Fruit fly (Drosophila melanogaster) whole organism, embryonic: Measurements from ENCODE around the gene CG16904.

Experiments used
- CG10274 ChIP-seq: fragments of 200-800 bp; sonication (Bioruptor generic); optimal IDR thresholded peaks from 3 replicates; lab custom pipeline; 2017; ENCODE audit warnings: missing biosample characterization, mild to moderate bottlenecking, missing genetic modification characterization
- CG10366 ChIP-seq: fragments of 200-800 bp; sonication (Bioruptor generic); IDR thresholded peaks from 2 replicates; pipeline ENCODE4 v1.3.6; 2022; ENCODE audit warnings: missing biosample characterization, missing genetic modification characterization
- CG10959 ChIP-seq: fragments of 200-800 bp; sonication (Bioruptor generic); IDR thresholded peaks from 2 replicates; pipeline ENCODE4 v1.3.6; 2022; ENCODE audit warnings: missing biosample characterization, missing genetic modification characterization
- CG12744 ChIP-seq: fragments of 200-800 bp; sonication (Bioruptor generic); optimal IDR thresholded peaks from 2 replicates; lab custom pipeline; 2016; ENCODE audit warnings: missing biosample characterization, missing genetic modification characterization
- CG17912 ChIP-seq: fragments of 200-800 bp; sonication (Bioruptor generic); optimal IDR thresholded peaks from 2 replicates; lab custom pipeline; 2018; ENCODE audit warnings: missing biosample characterization, mild to moderate bottlenecking, missing genetic modification characterization
- CG18262 ChIP-seq: fragments of 200-800 bp; optimal IDR thresholded peaks from 3 replicates; lab custom pipeline; 2019; ENCODE audit warnings: missing biosample characterization, mild to moderate bottlenecking, missing genetic modification characterization, moderate library complexity
- CG1832 ChIP-seq: fragments of 200-800 bp; sonication (Bioruptor generic); optimal IDR thresholded peaks from 2 replicates; lab custom pipeline; 2017; ENCODE audit warnings: missing biosample characterization, mild to moderate bottlenecking, missing genetic modification characterization, inconsistent platforms
- CG2116 ChIP-seq: fragments of 200-800 bp; sonication (Bioruptor generic); optimal IDR thresholded peaks from 3 replicates; lab custom pipeline; 2018; ENCODE audit warnings: missing biosample characterization, mild to moderate bottlenecking, missing genetic modification characterization
- CG33213 ChIP-seq: fragments of 200-800 bp; sonication (Bioruptor generic); optimal IDR thresholded peaks from 3 replicates; lab custom pipeline; 2016; ENCODE audit warnings: missing biosample characterization, missing genetic modification characterization
- CG4360 ChIP-seq: fragments of 200-800 bp; sonication (Bioruptor generic); IDR thresholded peaks from 2 replicates; pipeline ENCODE4 v1.3.6; 2022; ENCODE audit warnings: missing biosample characterization, missing genetic modification characterization
- CG4404 ChIP-seq: fragments of 200-800 bp; sonication (Bioruptor generic); IDR thresholded peaks from 2 replicates; pipeline ENCODE4 v1.3.6; 2022; ENCODE audit warnings: missing biosample characterization, missing genetic modification characterization
- CG7271 ChIP-seq: fragments of 200-800 bp; sonication (Bioruptor generic); optimal IDR thresholded peaks from 2 replicates; lab custom pipeline; 2018; ENCODE audit warnings: missing biosample characterization, mild to moderate bottlenecking, missing genetic modification characterization, moderate library complexity
- CG7372 ChIP-seq: fragments of 200-800 bp; sonication (Bioruptor generic); IDR thresholded peaks from 2 replicates; pipeline ENCODE4 v1.3.6; 2022; ENCODE audit warnings: missing biosample characterization, missing genetic modification characterization
- CG7963 ChIP-seq: fragments of 200-800 bp; sonication (Bioruptor generic); IDR thresholded peaks from 3 replicates; pipeline ENCODE4 v1.3.6; 2022; ENCODE audit warnings: missing biosample characterization, missing genetic modification characterization; ENCODE audit not compliant: partially characterized antibody
- CG8765 ChIP-seq: fragments of 200-800 bp; sonication (Bioruptor generic); IDR thresholded peaks from 2 replicates; pipeline ENCODE4 v1.3.6; 2022; ENCODE audit warnings: missing biosample characterization, missing genetic modification characterization
- CoRest ChIP-seq: fragments of 200-800 bp; sonication (Bioruptor generic); optimal IDR thresholded peaks from 3 replicates; lab custom pipeline; 2018; ENCODE audit warnings: missing biosample characterization, mild to moderate bottlenecking, missing genetic modification characterization, moderate library complexity
- Dref ChIP-seq: fragments of 200-800 bp; sonication (Bioruptor generic); IDR thresholded peaks from 2 replicates; pipeline ENCODE4 v1.3.6; 2022; ENCODE audit warnings: missing biosample characterization, missing genetic modification characterization
- HLH3B ChIP-seq: fragments of 200-800 bp; sonication (Bioruptor generic); IDR thresholded peaks from 2 replicates; pipeline ENCODE4 v1.3.6; 2022; ENCODE audit warnings: missing biosample characterization, missing genetic modification characterization
- HLHmδ ChIP-seq: fragments of 200-800 bp; sonication (Bioruptor generic); optimal IDR thresholded peaks from 2 replicates; lab custom pipeline; 2018; ENCODE audit warnings: missing biosample characterization, mild to moderate bottlenecking, missing genetic modification characterization, moderate library complexity
- Hmr ChIP-seq: fragments of 200-800 bp; sonication (Bioruptor generic); optimal IDR thresholded peaks from 3 replicates; lab custom pipeline; 2017; ENCODE audit warnings: mild to moderate bottlenecking, missing biosample characterization, missing genetic modification reagents, missing genetic modification characterization
- MTF-1 ChIP-seq: fragments of 200-800 bp; sonication (Bioruptor generic); optimal IDR thresholded peaks from 2 replicates; lab custom pipeline; 2018; ENCODE audit warnings: missing biosample characterization, mild to moderate bottlenecking, missing genetic modification characterization, borderline replicate concordance
- Med ChIP-seq: fragments of 200-800 bp; sonication (Bioruptor generic); peaks from one replicate; lab custom pipeline; 2016; ENCODE audit warnings: missing biosample characterization, missing genetic modification characterization, mild to moderate bottlenecking, inconsistent platforms, moderate library complexity
- Neu2 ChIP-seq: fragments of 200-800 bp; sonication (Bioruptor generic); optimal IDR thresholded peaks from 3 replicates; lab custom pipeline; 2016; ENCODE audit warnings: missing biosample characterization, missing genetic modification characterization, borderline replicate concordance
- PHDP ChIP-seq: fragments of 200-800 bp; sonication (Bioruptor generic); optimal IDR thresholded peaks from 3 replicates; lab custom pipeline; 2018; ENCODE audit warnings: missing biosample characterization, mild to moderate bottlenecking, missing genetic modification characterization, moderate library complexity
- Pdp1 ChIP-seq, 2 experiments: fragments of 200-800 bp; sonication (Bioruptor generic); optimal IDR thresholded peaks; 3 replicates each; lab custom pipeline; 2016; ENCODE audit warnings: missing biosample characterization in 2 of 2, missing genetic modification characterization in 2 of 2, mild to moderate bottlenecking in 1 of 2, moderate library complexity in 1 of 2
- Scr ChIP-seq: fragments of 200-800 bp; sonication (Bioruptor generic); IDR thresholded peaks from 2 replicates; pipeline ENCODE4 v1.3.6; 2022; ENCODE audit warnings: missing biosample characterization, missing genetic modification characterization; ENCODE audit not compliant: partially characterized antibody
- Stat92E ChIP-seq, 3 experiments: fragments of >200 bp in 2 of 3; fragments of 200-800 bp in 1 of 3; sonication (Bioruptor generic) in 1 of 3; optimal IDR thresholded peaks; 2 replicates each; lab custom pipeline; 2017 to 2019; ENCODE audit warnings: missing biosample characterization in 3 of 3, missing genetic modification characterization in 3 of 3, mild to moderate bottlenecking in 1 of 3, moderate library complexity in 1 of 3
- ab ChIP-seq: fragments of 200-800 bp; sonication (Bioruptor generic); optimal IDR thresholded peaks from 2 replicates; lab custom pipeline; 2016; ENCODE audit warnings: missing biosample characterization, missing genetic modification characterization
- ash1 ChIP-seq: fragments of 200-800 bp; sonication (Bioruptor generic); optimal IDR thresholded peaks from 2 replicates; lab custom pipeline; 2018; ENCODE audit warnings: missing biosample characterization, mild to moderate bottlenecking, missing genetic modification characterization
- br ChIP-seq: fragments of >200 bp; optimal IDR thresholded peaks from 2 replicates; lab custom pipeline; 2017
- dimm ChIP-seq: fragments of 200-800 bp; sonication (Bioruptor generic); IDR thresholded peaks from 2 replicates; pipeline ENCODE4 v1.3.6; 2022; ENCODE audit warnings: missing biosample characterization, missing genetic modification characterization
- ems ChIP-seq: fragments of 200-800 bp; sonication (Bioruptor generic); optimal IDR thresholded peaks from 3 replicates; lab custom pipeline; 2016; ENCODE audit warnings: missing biosample characterization, missing genetic modification characterization
- ewg ChIP-seq: fragments of 200-800 bp; sonication (Bioruptor generic); optimal IDR thresholded peaks from 3 replicates; lab custom pipeline; 2017; ENCODE audit warnings: mild to moderate bottlenecking, missing biosample characterization, missing genetic modification reagents, missing genetic modification characterization
- fd96Cb ChIP-seq: fragments of 200-800 bp; sonication (Bioruptor generic); optimal IDR thresholded peaks from 2 replicates; lab custom pipeline; 2018; ENCODE audit warnings: missing biosample characterization, mild to moderate bottlenecking, missing genetic modification characterization, moderate library complexity
- gce ChIP-seq: fragments of 200-800 bp; sonication (Bioruptor generic); IDR thresholded peaks from 3 replicates; pipeline ENCODE4 v1.3.6; 2022; ENCODE audit warnings: missing biosample characterization, missing genetic modification characterization
- gfzf ChIP-seq: fragments of 200-800 bp; sonication (Bioruptor generic); optimal IDR thresholded peaks from 2 replicates; lab custom pipeline; 2016; ENCODE audit warnings: missing biosample characterization, mild to moderate bottlenecking, missing genetic modification characterization, moderate library complexity
- ham ChIP-seq: fragments of 200-800 bp; sonication (Bioruptor generic); IDR thresholded peaks from 2 replicates; pipeline ENCODE4 v1.3.6; 2022; ENCODE audit warnings: missing biosample characterization, missing genetic modification characterization
- hb ChIP-seq: fragments of 200-800 bp; sonication (Bioruptor generic); IDR thresholded peaks from 3 replicates; pipeline ENCODE4 v1.3.6; 2022; ENCODE audit warnings: missing biosample characterization, missing genetic modification characterization; ENCODE audit not compliant: partially characterized antibody
- klu ChIP-seq: fragments of 200-800 bp; sonication (Bioruptor generic); IDR thresholded peaks from 2 replicates; pipeline ENCODE4 v1.3.6; 2022; ENCODE audit warnings: missing biosample characterization, missing genetic modification characterization
- mld ChIP-seq: fragments of 200-800 bp; sonication (Bioruptor generic); IDR thresholded peaks from 3 replicates; pipeline ENCODE4 v1.3.6; 2022; ENCODE audit warnings: missing biosample characterization, missing genetic modification characterization; ENCODE audit not compliant: partially characterized antibody
- nom ChIP-seq: fragments of 200-800 bp; sonication (Bioruptor generic); optimal IDR thresholded peaks from 2 replicates; lab custom pipeline; 2017; ENCODE audit warnings: missing biosample characterization, missing genetic modification characterization, mild to moderate bottlenecking, moderate library complexity, missing genetic modification reagents
- onecut ChIP-seq: fragments of 200-800 bp; sonication (Bioruptor generic); IDR thresholded peaks from 2 replicates; pipeline ENCODE4 v1.3.6; 2022; ENCODE audit warnings: missing biosample characterization, missing genetic modification characterization
- pfk ChIP-seq: fragments of 200-800 bp; sonication (Bioruptor generic); optimal IDR thresholded peaks from 2 replicates; lab custom pipeline; 2018; ENCODE audit warnings: missing biosample characterization, mild to moderate bottlenecking, missing genetic modification characterization, moderate library complexity
- sna ChIP-seq: fragments of 200-800 bp; sonication (Bioruptor generic); IDR thresholded peaks from 2 replicates; pipeline ENCODE4 v1.3.6; 2022; ENCODE audit warnings: missing biosample characterization, missing genetic modification characterization; ENCODE audit not compliant: partially characterized antibody
- ssp ChIP-seq: fragments of 200-800 bp; sonication (Bioruptor generic); IDR thresholded peaks from 2 replicates; pipeline ENCODE4 v1.3.6; 2022; ENCODE audit warnings: missing biosample characterization, missing genetic modification characterization
- wdn ChIP-seq: fragments of 200-800 bp; sonication (Bioruptor generic); IDR thresholded peaks from 2 replicates; pipeline ENCODE4 v1.3.6; 2022; ENCODE audit warnings: missing biosample characterization, missing genetic modification characterization
- wor ChIP-seq: fragments of 200-800 bp; sonication (Bioruptor generic); IDR thresholded peaks from 2 replicates; pipeline ENCODE4 v1.3.6; 2022; ENCODE audit warnings: missing biosample characterization, missing genetic modification characterization
- zen ChIP-seq: fragments of 200-800 bp; sonication (Bioruptor generic); optimal IDR thresholded peaks from 3 replicates; lab custom pipeline; 2018; ENCODE audit warnings: missing biosample characterization, mild to moderate bottlenecking, missing genetic modification characterization, moderate library complexity
- zfh2 ChIP-seq: fragments of 200-800 bp; sonication (Bioruptor generic); optimal IDR thresholded peaks from 2 replicates; lab custom pipeline; 2016; ENCODE audit warnings: missing biosample characterization, missing genetic modification characterization

Gene CG16904

DNA sequence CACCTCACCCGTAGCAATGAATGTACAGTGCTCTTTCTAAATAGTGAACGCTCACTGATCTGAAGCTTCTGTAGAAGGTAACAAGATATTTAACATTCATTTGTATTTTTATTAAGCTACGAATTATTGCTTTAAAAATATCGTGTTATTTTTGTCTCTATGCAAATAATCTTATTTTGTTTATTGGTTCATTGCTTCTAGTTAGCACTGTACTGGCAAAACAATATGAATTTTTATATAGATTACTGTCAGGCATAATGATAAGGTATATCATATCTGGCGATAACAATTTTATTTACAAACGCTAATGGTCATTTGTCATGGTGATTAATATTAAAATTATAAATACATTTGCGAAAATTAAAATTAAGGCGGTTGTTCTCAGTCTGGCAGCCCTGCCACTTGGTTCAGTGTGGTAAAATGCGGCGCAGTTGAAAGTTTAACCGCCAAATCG lies 45.2 kb downstream of the CG16904 start, which contains the start of gene CG9471 (continued):
- TF ChIP-seq klu (GFP tag; lab: Robert Waterston, UW) (peak; percentile 82), onecut (GFP tag; lab: Robert Waterston, UW) (peak; percentile 80), ham (GFP tag; lab: Robert Waterston, UW) (peak; percentile 71; the same call in 1 of the 2 replicates), hb (no peak), CG7372 (GFP tag; lab: Robert Waterston, UW) (peak; percentile 92), CG10274 (GFP tag; lab: Kevin White, UChicago) (peak; percentile 64), ash1 (GFP tag; lab: Kevin White, UChicago) (no peak), CG4404 (GFP tag; lab: Robert Waterston, UW) (peak; percentile 79), CG2116 (peak; percentile 69), CG10959 (GFP tag; lab: Robert Waterston, UW) (peak; percentile 81), zen (peak; percentile 88), br (no peak), CG8765 (peak; percentile 70; the same call in 1 of the 2 replicates), dimm (GFP tag; lab: Robert Waterston, UW) (peak; percentile 68; the same call in 1 of the 2 replicates), ewg (GFP tag; lab: Kevin White, UChicago) (peak; percentile 69), mld (no peak), wdn (GFP tag; lab: Robert Waterston, UW) (peak; percentile 89), Med (GFP tag; lab: Kevin White, UChicago) (peak; percentile 96), gfzf (GFP tag; lab: Kevin White, UChicago) (no peak), CG7963 (GFP tag; lab: Robert Waterston, UW) (no peak), gce (GFP tag; lab: Robert Waterston, UW) (peak; percentile 80; the same call in 2 of the 3 replicates), ssp (GFP tag; lab: Robert Waterston, UW) (peak; percentile 77), fd96Cb (peak; percentile 92), wor (GFP tag; lab: Robert Waterston, UW) (peak; percentile 83), sna (GFP tag; lab: Robert Waterston, UW) (no peak), CG4360 (peak; percentile 61), MTF-1 (GFP tag; lab: Kevin White, UChicago) (peak; percentile 64), CG12744 (GFP tag; lab: Kevin White, UChicago) (peak; percentile 83), CoRest (peak; percentile 91), nom (GFP tag; lab: Kevin White, UChicago) (peak; percentile 86), HLH3B (GFP tag; lab: Robert Waterston, UW) (peak; percentile 94), Pdp1 (GFP tag; optimal IDR thresholded peaks at IDR 0.05; lab: Kevin White, UChicago) (peak; percentile 88 to 92), CG33213 (GFP tag; lab: Kevin White, UChicago) (peak; percentile 80), Neu2 (peak; percentile 65), zfh2 (peak; percentile 85), Dref (GFP tag; lab: Robert Waterston, UW) (0 out of 2 replicates have a peak, but pooled peaks have one; percentile 27), ems (GFP tag; lab: Kevin White, UChicago) (peak; percentile 85), CG18262 (tag; lab: Kevin White, UChicago) (peak; percentile 90), Stat92E (GFP tag; optimal IDR thresholded peaks at IDR 0.05; lab: Kevin White, UChicago) (peak in 1 of 3 experiments; percentile 71), pfk (GFP tag; lab: Kevin White, UChicago) (peak; percentile 25), CG7271 (peak; percentile 73), CG17912 (GFP tag; lab: Kevin White, UChicago) (peak; percentile 77), CG1832 (GFP tag; lab: Kevin White, UChicago) (no peak), Hmr (GFP tag; lab: Kevin White, UChicago) (peak; percentile 92), Scr (GFP tag; lab: Robert Waterston, UW) (no peak), CG10366 (peak; percentile 93), PHDP (tag; lab: Kevin White, UChicago) (peak; percentile 95), HLHmδ (GFP tag; lab: Kevin White, UChicago) (no peak), ab (GFP tag; lab: Kevin White, UChicago) (peak; percentile 43)
